Worm (Caenorhabditis elegans) whole organism, L1 larva: ENCODE data around the gene emb-1.

Source experiments
- ceh-8 ChIP-seq: fragments of 200-800 bp; sonication (Bioruptor generic); optimal IDR thresholded peaks from 2 replicates; lab custom pipeline; 2018; ENCODE audit warnings: mild to moderate bottlenecking, missing genetic modification characterization, moderate library complexity, missing compliant biosample characterization
- ceh-90 ChIP-seq: sonication (generic microtip); optimal IDR thresholded peaks from 2 replicates; lab custom pipeline; 2016; ENCODE audit warnings: missing genetic modification characterization, missing compliant biosample characterization
- efl-1 ChIP-seq, 4 experiments: fragments of 150-350 bp; optimal IDR thresholded peaks in 3 of 4; peaks in 1 of 4; 1 replicate in 1 of 4; 2 replicates in 3 of 4; lab custom pipeline; 2014; ENCODE audit warnings: missing biosample characterization in 2 of 4, missing genetic modification characterization in 2 of 4, missing genetic modification reagents in 2 of 4
- lin-14 ChIP-seq: fragments of 200-800 bp; sonication (Bioruptor generic); optimal IDR thresholded peaks from 2 replicates; lab custom pipeline; 2018; ENCODE audit warnings: mild to moderate bottlenecking, missing genetic modification characterization, moderate library complexity, missing compliant biosample characterization
- mep-1 ChIP-seq: fragments of 150-350 bp; optimal IDR thresholded peaks from 2 replicates; lab custom pipeline; 2014; ENCODE audit warnings: missing biosample characterization, missing genetic modification characterization
- nhr-71 ChIP-seq: sonication (generic microtip); optimal IDR thresholded peaks from 2 replicates; lab custom pipeline; 2016; ENCODE audit warnings: mild to moderate bottlenecking, missing genetic modification characterization, moderate library complexity, missing compliant biosample characterization
- nhr-77 ChIP-seq: fragments of 150-350 bp; optimal IDR thresholded peaks from 2 replicates; lab custom pipeline; 2014; ENCODE audit warnings: missing biosample characterization, missing genetic modification characterization
- swsn-7 ChIP-seq: sonication (generic microtip); optimal IDR thresholded peaks from 2 replicates; lab custom pipeline; 2016; ENCODE audit warnings: missing genetic modification characterization, missing compliant biosample characterization
- unc-98 ChIP-seq: fragments of 200-800 bp; sonication (Bioruptor generic); IDR thresholded peaks from 2 replicates; pipeline ENCODE4 v1.3.6; 2022; ENCODE audit warnings: missing genetic modification characterization, missing compliant biosample characterization
- ztf-11 ChIP-seq, 2 experiments: sonication (generic microtip); optimal IDR thresholded peaks; 2 replicates each; lab custom pipeline; 2016 to 2017; ENCODE audit warnings: missing genetic modification characterization in 2 of 2, missing biosample characterization in 1 of 2, missing compliant biosample characterization in 1 of 2

Gene emb-1

DNA sequence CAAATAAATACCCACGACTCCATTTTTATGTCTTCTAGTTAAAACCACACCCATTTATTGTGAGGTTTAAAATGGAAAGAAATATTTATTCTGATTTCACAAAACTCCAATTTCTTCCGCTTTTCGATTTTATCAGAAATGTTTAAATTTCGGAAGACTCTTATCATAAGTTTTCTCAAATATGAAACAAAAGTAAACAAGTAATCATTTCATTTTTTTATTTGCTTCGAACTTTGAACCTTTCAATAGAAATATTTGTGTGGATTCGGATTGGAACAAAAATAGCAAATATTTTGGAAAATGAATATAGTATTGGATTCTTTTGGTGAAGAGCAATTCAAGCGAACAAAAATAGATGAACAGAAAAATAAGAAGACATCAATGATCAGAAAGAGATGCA lies 48.6 kb downstream of the emb-1 start:
- TF ChIP-seq ceh-90 (tag; lab: Kevin White, UChicago) (no peak), swsn-7 (no peak)

DNA sequence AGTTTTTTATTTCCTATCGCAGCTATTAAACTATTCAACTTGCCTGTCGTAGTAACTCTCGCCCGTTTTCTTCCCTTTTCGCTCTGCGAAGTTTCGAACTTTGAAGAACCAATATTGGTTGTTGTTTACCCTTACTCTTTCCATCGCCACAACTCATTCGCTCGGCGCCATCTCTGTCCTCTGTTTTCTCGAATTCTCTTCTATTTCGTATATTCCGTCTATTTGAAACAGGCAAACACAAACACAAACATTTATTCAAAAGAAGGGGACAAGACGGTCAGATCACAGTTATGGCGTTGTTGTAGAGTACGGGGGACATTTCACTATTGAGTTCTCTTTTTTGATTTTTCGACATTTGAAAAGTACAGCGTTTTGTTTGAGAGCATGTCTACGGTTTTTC lies 49.5 kb downstream of the emb-1 start:
- no peak for TF ChIP-seq unc-98 (GFP tag; lab: Robert Waterston, UW)
- no peak for TF ChIP-seq ztf-11 (tag; optimal IDR thresholded peaks at IDR 0.05; lab: Kevin White, UChicago)
- TF ChIP-seq nhr-77 (tag; lab: Kevin White, UChicago), result peak; percentile 12
- peak; percentile 60 for TF ChIP-seq lin-14
- TF ChIP-seq mep-1, result peak; percentile 35
- peak; percentile 8 for TF ChIP-seq nhr-71
- no peak for TF ChIP-seq ceh-8
- TF ChIP-seq efl-1 (optimal IDR thresholded peaks at IDR 0.05; lab: Kevin White, UChicago), result no peak
- peak in 1 of 2 experiments; percentile 67 for TF ChIP-seq efl-1 (GFP tag; optimal IDR thresholded peaks at IDR 0.05 in 1 of 2; lab: Kevin White, UChicago)
- TF ChIP-seq, all 84 proteins: peak for 5
